Worm (Caenorhabditis elegans): ENCODE data around the gene srb-3.

DNA sequence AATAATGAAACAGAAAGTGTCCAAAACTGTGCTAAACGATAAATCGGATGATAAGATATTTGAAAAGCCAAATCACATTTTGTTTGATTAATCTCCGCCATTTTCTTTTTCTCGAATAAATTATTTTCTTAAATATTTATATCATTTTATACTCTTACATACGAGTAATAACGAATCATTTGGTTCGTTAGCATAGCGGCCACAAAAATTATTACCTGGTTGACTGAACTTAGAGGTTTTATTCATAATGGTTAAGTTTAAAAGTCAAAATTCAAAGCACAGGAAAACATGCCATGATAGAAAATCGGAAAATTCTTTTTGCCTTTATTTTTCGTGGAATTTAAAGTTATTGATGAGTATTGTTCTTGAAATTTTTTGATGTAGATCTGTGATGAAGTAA is 3.4 kb downstream of the srb-3 start, which contains the start of gene srb-5:
- TF ChIP-seq W03F9.2 (tag; optimal IDR thresholded peaks at IDR 0.05) (no peak), dao-5 (tag; optimal IDR thresholded peaks at IDR 0.05) (no peak)

Data from whole organism, L4/young adult.